Worm (Caenorhabditis elegans) whole organism, young adult: ENCODE data around the gene Y43F8B.29.

Experiments used
- B0019.2 ChIP-seq: fragments of 200-800 bp; sonication (Bioruptor generic); conservative IDR thresholded peaks from 2 replicates; pipeline ENCODE4 v1.3.6; 2022; ENCODE audit warnings: missing genetic modification reagents, missing genetic modification characterization, missing compliant biosample characterization
- C06A6.2 ChIP-seq: fragments of 200-800 bp; sonication (Bioruptor generic); conservative IDR thresholded peaks from 2 replicates; pipeline ENCODE4 v1.3.6; 2022; ENCODE audit warnings: missing genetic modification characterization, missing compliant biosample characterization
- K11D2.4 ChIP-seq: fragments of 200-800 bp; sonication (Bioruptor generic); IDR thresholded peaks from 2 replicates; pipeline ENCODE4 v1.3.6; 2022; ENCODE audit warnings: missing genetic modification reagents, missing genetic modification characterization, missing compliant biosample characterization
- Y53F4B.3 ChIP-seq: fragments of 200-800 bp; sonication (Bioruptor generic); IDR thresholded peaks from 2 replicates; pipeline ENCODE4 v1.3.6; 2022; ENCODE audit warnings: missing genetic modification reagents, missing genetic modification characterization, missing compliant biosample characterization
- ceh-100 ChIP-seq: fragments of 200-800 bp; sonication (Bioruptor generic); IDR thresholded peaks from 2 replicates; pipeline ENCODE4 v1.3.6; 2022; ENCODE audit warnings: missing genetic modification reagents, missing genetic modification characterization, missing compliant biosample characterization
- egl-44 ChIP-seq: fragments of 200-800 bp; sonication (Bioruptor generic); IDR thresholded peaks from 2 replicates; pipeline ENCODE4 v1.3.6; 2022; ENCODE audit warnings: missing genetic modification reagents, missing genetic modification characterization, missing compliant biosample characterization
- madf-6 ChIP-seq: fragments of 200-800 bp; sonication (Bioruptor generic); IDR thresholded peaks from 2 replicates; pipeline ENCODE4 v1.3.6; 2022; ENCODE audit warnings: missing genetic modification reagents, missing genetic modification characterization, missing compliant biosample characterization
- mcd-1 ChIP-seq: fragments of 200-800 bp; sonication (Bioruptor generic); IDR thresholded peaks from 2 replicates; pipeline ENCODE4 v1.3.6; 2022; ENCODE audit warnings: missing genetic modification reagents, missing genetic modification characterization, missing compliant biosample characterization
- mxl-1 ChIP-seq: sonication (generic microtip); optimal IDR thresholded peaks from 2 replicates; lab custom pipeline; 2016; ENCODE audit warnings: missing genetic modification characterization, missing compliant biosample characterization
- nhr-120 ChIP-seq: fragments of 200-800 bp; sonication (Bioruptor generic); IDR thresholded peaks from 2 replicates; pipeline ENCODE4 v1.3.6; 2022; ENCODE audit warnings: missing genetic modification characterization, missing compliant biosample characterization
- pha-4 ChIP-seq: fragments of 150-350 bp; sonication (generic microtip); optimal IDR thresholded peaks from 2 replicates; lab custom pipeline; 2014; ENCODE audit warnings: missing biosample characterization, missing genetic modification reagents, missing genetic modification characterization
- snpc-4 ChIP-seq, 5 experiments: fragments of 150-350 bp in 1 of 5; sonication (generic microtip) in 4 of 5; optimal IDR thresholded peaks; 2 replicates each; lab custom pipeline; 2014 to 2018; ENCODE audit warnings: missing genetic modification characterization in 5 of 5, missing biosample characterization in 3 of 5, antibody characterized with exemption in 2 of 5, mild to moderate bottlenecking in 2 of 5, missing compliant biosample characterization in 2 of 5, missing genotype in 2 of 5, moderate library complexity in 2 of 5, missing genetic modification reagents in 1 of 5

ce11 chrV:19497087-19497486 lies 5.7 kb downstream of the Y43F8B.29 start:
- TF ChIP-seq nhr-120 (GFP tag; lab: Robert Waterston, UW) (no peak), pha-4 (no peak), mcd-1 (no peak), C06A6.2 (no peak), madf-6 (GFP tag; lab: Robert Waterston, UW) (no peak), K11D2.4 (GFP tag; lab: Robert Waterston, UW) (no peak), ceh-100 (GFP tag; lab: Robert Waterston, UW) (no peak), mxl-1 (tag; lab: Kevin White, UChicago) (no peak), B0019.2 (no peak), egl-44 (GFP tag; lab: Robert Waterston, UW) (no peak), Y53F4B.3 (GFP tag; lab: Robert Waterston, UW) (no peak), snpc-4 (GFP tag; optimal IDR thresholded peaks at IDR 0.05; lab: Kevin White, UChicago) (no peak), snpc-4 (tag; optimal IDR thresholded peaks at IDR 0.05; lab: Kevin White, UChicago) (no peak)
